Worm (Caenorhabditis elegans): Measurements from ENCODE around the gene bpl-1.

Gene bpl-1

DNA sequence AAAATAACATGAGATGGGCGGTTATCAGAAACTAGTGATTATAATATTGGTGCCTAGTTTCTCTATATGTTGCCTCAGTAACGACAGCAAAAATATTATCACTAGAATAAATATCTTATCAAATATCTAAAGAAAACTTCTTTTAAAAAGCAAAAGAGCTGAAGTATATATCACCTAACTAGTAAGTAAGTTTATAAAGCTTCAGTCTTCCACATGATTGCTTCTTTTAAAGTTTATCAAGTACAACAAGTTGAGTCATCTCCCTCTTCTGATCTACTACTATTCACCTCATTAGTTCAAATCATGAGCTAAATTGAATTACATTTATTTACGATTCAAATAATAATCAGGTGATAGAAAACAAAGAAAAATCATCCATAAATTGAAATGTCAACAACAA, 14.1 kb downstream of the bpl-1 start:
- TF ChIP-seq mml-1 (tag; optimal IDR thresholded peaks at IDR 0.05), result no peak
- no peak for TF ChIP-seq nhr-77 (tag; optimal IDR thresholded peaks at IDR 0.05)
- TF ChIP-seq fkh-10 (GFP tag; optimal IDR thresholded peaks at IDR 0.05), result no peak
- no peak for TF ChIP-seq nhr-76 (tag; optimal IDR thresholded peaks at IDR 0.05)
- no peak for TF ChIP-seq mdl-1 (tag; optimal IDR thresholded peaks at IDR 0.05)
- TF ChIP-seq eor-1 (tag; optimal IDR thresholded peaks at IDR 0.05), result no peak
- no peak for TF ChIP-seq lin-39 (tag; optimal IDR thresholded peaks at IDR 0.05)
- TF ChIP-seq lsy-12 (tag; optimal IDR thresholded peaks at IDR 0.05), result no peak
- TF ChIP-seq nhr-23 (tag; optimal IDR thresholded peaks at IDR 0.05), result no peak
- no peak for TF ChIP-seq ceh-28 (tag; optimal IDR thresholded peaks at IDR 0.05)
- TF ChIP-seq unc-62 (GFP tag; optimal IDR thresholded peaks at IDR 0.05), result no peak
- no peak for TF ChIP-seq aly-2 (tag; optimal IDR thresholded peaks at IDR 0.05)
- no peak for TF ChIP-seq egl-27 (tag; optimal IDR thresholded peaks at IDR 0.05)
- TF ChIP-seq lin-15B (tag; optimal IDR thresholded peaks at IDR 0.05), result no peak
- no peak for TF ChIP-seq snpc-4 (tag; optimal IDR thresholded peaks at IDR 0.05)
- no peak for TF ChIP-seq elt-1 (tag; optimal IDR thresholded peaks at IDR 0.05)
- TF ChIP-seq nhr-25 (tag; optimal IDR thresholded peaks at IDR 0.05), result no peak
- TF ChIP-seq ztf-4 (tag; optimal IDR thresholded peaks at IDR 0.05), result no peak
- no peak for TF ChIP-seq ceh-82 (tag; optimal IDR thresholded peaks at IDR 0.05)

- peak; percentile 78 for TF ChIP-seq elt-2 (tag; optimal IDR thresholded peaks at IDR 0.05)
- no peak for TF ChIP-seq nhr-43 (tag; optimal IDR thresholded peaks at IDR 0.05; ENCODE audit: poor library complexity, severe bottlenecking)
Measured at ce11 chrII:6290047-6290582, 16.1 kb downstream of the bpl-1 start, which contains the start of gene upb-1. Gene upb-1 (minus strand): TSS chrII:6290097.

DNA sequence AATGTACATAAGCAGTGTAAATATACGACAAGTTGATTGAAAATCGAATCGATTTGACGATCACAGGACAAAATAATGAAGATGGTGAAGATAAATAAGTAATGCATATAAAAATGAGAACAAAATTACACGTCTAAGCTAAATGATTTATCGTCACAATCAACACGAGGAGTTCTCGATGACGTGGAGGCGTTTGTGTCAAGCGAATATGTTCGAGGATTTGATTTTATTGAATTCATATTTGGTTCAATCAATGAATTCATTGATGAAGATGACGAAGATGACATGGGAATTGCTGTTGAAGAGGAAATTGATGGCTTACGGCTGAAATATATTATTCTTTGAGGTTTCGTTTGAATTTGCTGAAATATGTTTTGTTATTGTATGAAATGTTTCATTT, 18.5 kb downstream of the bpl-1 start, which contains the start of gene nyn-3:
TSS of gene nyn-3 (minus strand) at position 101 of the 400 bp plus-strand sequence.
- TF ChIP-seq zag-1 (tag; optimal IDR thresholded peaks at IDR 0.05), result no peak
- no peak for TF ChIP-seq ama-1 (optimal IDR thresholded peaks at IDR 0.05)
- TF ChIP-seq elt-1 (tag; optimal IDR thresholded peaks at IDR 0.05), result no peak
- no peak for TF ChIP-seq elt-3 (tag; optimal IDR thresholded peaks at IDR 0.05)
- no peak for TF ChIP-seq nhr-12 (tag; optimal IDR thresholded peaks at IDR 0.05)
- TF ChIP-seq daf-12 (tag; optimal IDR thresholded peaks at IDR 0.05), result no peak
- no peak for TF ChIP-seq nhr-77 (tag; optimal IDR thresholded peaks at IDR 0.05)
- TF ChIP-seq fos-1 (tag; optimal IDR thresholded peaks at IDR 0.05), result no peak
- no peak for TF ChIP-seq ZK546.5 (tag; optimal IDR thresholded peaks at IDR 0.05)
- no peak for TF ChIP-seq ceh-16 (tag; optimal IDR thresholded peaks at IDR 0.05)
- TF ChIP-seq sea-2 (GFP tag; optimal IDR thresholded peaks at IDR 0.05), result no peak

DNA sequence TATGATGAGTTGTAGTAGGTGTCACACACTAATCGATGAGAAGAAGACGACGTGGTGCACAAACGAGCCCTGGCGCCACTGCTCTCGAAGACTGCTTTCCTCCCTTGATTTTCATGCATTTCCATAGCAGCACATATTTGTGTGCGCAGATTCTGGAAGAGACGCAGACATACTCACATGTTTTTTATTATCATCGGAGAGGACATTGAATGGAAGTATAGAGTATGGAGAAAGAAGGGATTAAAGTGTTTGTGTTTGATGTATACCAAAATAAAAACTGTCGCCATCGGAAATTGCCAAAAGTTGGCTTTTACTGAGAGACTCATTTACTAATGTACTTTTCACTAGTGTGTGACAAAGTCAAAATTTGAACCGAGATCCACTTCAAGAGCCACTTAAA, 20.2 kb downstream of the bpl-1 start, which contains the start of gene mps-1:
TSS of gene mps-1 (minus strand) at position 101 of the 400 bp plus-strand sequence.
- no peak for TF ChIP-seq hmg-11 (tag; optimal IDR thresholded peaks at IDR 0.05)
- TF ChIP-seq lin-39 (tag; optimal IDR thresholded peaks at IDR 0.05), result no peak
- no peak for TF ChIP-seq lsy-12 (tag; optimal IDR thresholded peaks at IDR 0.05)
- no peak for TF ChIP-seq nhr-12 (tag; optimal IDR thresholded peaks at IDR 0.05)
- TF ChIP-seq skn-1 (tag; optimal IDR thresholded peaks at IDR 0.05), result no peak
- TF ChIP-seq mdl-1 (tag; optimal IDR thresholded peaks at IDR 0.05), result no peak
- no peak for TF ChIP-seq nhr-28 (tag; optimal IDR thresholded peaks at IDR 0.05)
- no peak for TF ChIP-seq nhr-25 (tag; optimal IDR thresholded peaks at IDR 0.05)
- TF ChIP-seq snpc-4 (tag; optimal IDR thresholded peaks at IDR 0.05), result no peak

ce11 chrII:6303209-6303740, 29.3 kb downstream of the bpl-1 start, which contains the start of gene C29F5.1:
Gene C29F5.1 (plus strand): TSS chrII:6303525.
- peak; percentile 1 for TF ChIP-seq nfya-1 (tag; optimal IDR thresholded peaks at IDR 0.05; ENCODE audit: insufficient read depth)
- TF ChIP-seq pqm-1 (tag; optimal IDR thresholded peaks at IDR 0.05), result no peak
- no peak for TF ChIP-seq tbx-2 (tag; optimal IDR thresholded peaks at IDR 0.05)
- TF ChIP-seq egl-5 (tag; optimal IDR thresholded peaks at IDR 0.05), result peak; percentile 40

Data from whole organism, L3 larva.